Worm (Caenorhabditis elegans) whole organism, L4 larva: Measurements from ENCODE around the gene col-39.

Source experiments
- F49E8.2 ChIP-seq: sonication (generic microtip); optimal IDR thresholded peaks from 2 replicates; lab custom pipeline; 2016; ENCODE audit warnings: missing compliant biosample characterization, mild to moderate bottlenecking, missing genetic modification characterization, borderline replicate concordance
- T26A8.4 ChIP-seq: fragments of 200-800 bp; sonication (Bioruptor generic); IDR thresholded peaks from 2 replicates; pipeline ENCODE4 v1.3.6; 2022; ENCODE audit warnings: missing genetic modification characterization, missing compliant biosample characterization
- Y48G9A.11 ChIP-seq: fragments of 200-800 bp; sonication (Bioruptor generic); IDR thresholded peaks from 2 replicates; pipeline ENCODE4 v1.3.6; 2022; ENCODE audit warnings: missing genetic modification reagents, missing genetic modification characterization, missing compliant biosample characterization
- Y5F2A.4 ChIP-seq: fragments of 200-800 bp; sonication (Bioruptor generic); optimal IDR thresholded peaks from 2 replicates; lab custom pipeline; 2018; ENCODE audit warnings: mild to moderate bottlenecking, missing genetic modification characterization, missing compliant biosample characterization
- aha-1 ChIP-seq: fragments of 150-350 bp; peaks from one replicate; lab custom pipeline; 2014; ENCODE audit warnings: missing biosample characterization, missing genetic modification characterization
- aly-2 ChIP-seq: sonication (generic microtip); optimal IDR thresholded peaks from 2 replicates; lab custom pipeline; 2018; ENCODE audit warnings: missing biosample characterization, missing genetic modification characterization
- ama-1 ChIP-seq: fragments of 150-350 bp; optimal IDR thresholded peaks from 2 replicates; lab custom pipeline; 2014; ENCODE audit warnings: inconsistent platforms, mixed read lengths
- ceh-62 ChIP-seq: sonication (generic microtip); optimal IDR thresholded peaks from 2 replicates; lab custom pipeline; 2017; ENCODE audit warnings: missing biosample characterization, missing genetic modification characterization
- ces-1 ChIP-seq: fragments of 150-350 bp; sonication (generic microtip); optimal IDR thresholded peaks from 4 replicates; lab custom pipeline; 2014; ENCODE audit warnings: missing biosample characterization, missing genetic modification reagents, missing genetic modification characterization
- ctbp-1 ChIP-seq: fragments of 200-800 bp; sonication (Bioruptor generic); IDR thresholded peaks from 2 replicates; pipeline ENCODE4 v1.3.6; 2022; ENCODE audit warnings: missing genetic modification reagents, missing genetic modification characterization, missing compliant biosample characterization
- daf-16 ChIP-seq, 3 experiments: sonication (generic microtip); optimal IDR thresholded peaks; 2 replicates each; lab custom pipeline; 2016 to 2017; ENCODE audit warnings: missing genetic modification characterization in 3 of 3, missing genetic modification reagents in 3 of 3, mild to moderate bottlenecking in 2 of 3, missing compliant biosample characterization in 2 of 3, missing biosample characterization in 1 of 3, moderate library complexity in 1 of 3
- daf-8 ChIP-seq: fragments of 200-800 bp; sonication (Bioruptor generic); IDR thresholded peaks from 2 replicates; pipeline ENCODE4 v1.3.6; 2022; ENCODE audit warnings: missing genetic modification characterization, missing compliant biosample characterization
- dmd-6 ChIP-seq: fragments of 200-800 bp; sonication (Bioruptor generic); IDR thresholded peaks from 2 replicates; pipeline ENCODE4 v1.3.6; 2022; ENCODE audit warnings: missing genetic modification reagents, missing genetic modification characterization, missing compliant biosample characterization
- dpl-1 ChIP-seq: fragments of 150-350 bp; optimal IDR thresholded peaks from 2 replicates; lab custom pipeline; 2014; ENCODE audit warnings: missing biosample characterization, missing genetic modification reagents, missing genetic modification characterization
- duxl-1 ChIP-seq: sonication (generic microtip); optimal IDR thresholded peaks from 2 replicates; lab custom pipeline; 2016; ENCODE audit warnings: mild to moderate bottlenecking, missing genetic modification characterization, moderate library complexity, missing compliant biosample characterization; ENCODE audit not compliant: poor library complexity
- dve-1 ChIP-seq: sonication (generic microtip); optimal IDR thresholded peaks from 2 replicates; lab custom pipeline; 2017; ENCODE audit warnings: antibody characterized with exemption, mild to moderate bottlenecking, missing genetic modification characterization, missing compliant biosample characterization; ENCODE audit not compliant: insufficient read depth
- hif-1 ChIP-seq, 2 experiments: sonication (generic microtip); optimal IDR thresholded peaks; 2 replicates each; lab custom pipeline; 2016 to 2017; ENCODE audit warnings: missing compliant biosample characterization in 2 of 2, missing genetic modification characterization in 2 of 2, missing genetic modification reagents in 2 of 2, missing genotype in 2 of 2, mild to moderate bottlenecking in 1 of 2
- hlh-11 ChIP-seq: fragments of 200-800 bp; sonication (Bioruptor generic); optimal IDR thresholded peaks from 2 replicates; lab custom pipeline; 2018; ENCODE audit warnings: mild to moderate bottlenecking, missing genetic modification characterization, missing compliant biosample characterization
- hlh-30 ChIP-seq: sonication (generic microtip); optimal IDR thresholded peaks from 2 replicates; lab custom pipeline; 2017; ENCODE audit warnings: antibody characterized with exemption, mild to moderate bottlenecking, missing genetic modification characterization, missing compliant biosample characterization; ENCODE audit not compliant: insufficient read depth
- hmg-1.1 ChIP-seq: fragments of 200-800 bp; sonication (Bioruptor generic); IDR thresholded peaks from 2 replicates; pipeline ENCODE4 v1.3.6; 2022; ENCODE audit warnings: missing genetic modification reagents, missing genetic modification characterization, missing compliant biosample characterization
- jun-1 ChIP-seq: fragments of 150-350 bp; optimal IDR thresholded peaks from 2 replicates; lab custom pipeline; 2014; ENCODE audit warnings: missing biosample characterization, missing genetic modification reagents, missing genetic modification characterization
- lim-7 ChIP-seq: fragments of 200-800 bp; sonication (Bioruptor generic); IDR thresholded peaks from 2 replicates; pipeline ENCODE4 v1.3.6; 2022; ENCODE audit warnings: missing genetic modification characterization, missing compliant biosample characterization
- lin-15B ChIP-seq: fragments of 150-350 bp; sonication (generic microtip); optimal IDR thresholded peaks from 3 replicates; lab custom pipeline; 2014; ENCODE audit warnings: missing biosample characterization, missing genetic modification characterization
- lin-29 ChIP-seq: fragments of 200-800 bp; sonication (Bioruptor generic); IDR thresholded peaks from 2 replicates; pipeline ENCODE4 v1.3.6; 2022; ENCODE audit warnings: missing genetic modification reagents, missing genetic modification characterization, missing compliant biosample characterization
- lin-38 ChIP-seq: fragments of 200-800 bp; sonication (Bioruptor generic); IDR thresholded peaks from 2 replicates; pipeline ENCODE4 v1.3.6; 2022; ENCODE audit warnings: missing genetic modification reagents, missing genetic modification characterization, missing compliant biosample characterization
- lsy-2 ChIP-seq, 2 experiments: fragments of 150-350 bp in 1 of 2; sonication (generic microtip) in 1 of 2; optimal IDR thresholded peaks; 2 replicates each; lab custom pipeline; 2014 to 2017; ENCODE audit warnings: missing biosample characterization in 2 of 2, missing genetic modification characterization in 2 of 2
- madf-5 ChIP-seq, 2 experiments: fragments of 200-800 bp; sonication (Bioruptor generic); IDR thresholded peaks; 2 replicates each; pipeline ENCODE4 v1.3.6; 2022; ENCODE audit warnings: missing compliant biosample characterization in 2 of 2, missing genetic modification characterization in 2 of 2
- mdt-29 ChIP-seq: fragments of 200-800 bp; sonication (Bioruptor generic); IDR thresholded peaks from 2 replicates; pipeline ENCODE4 v1.3.6; 2022; ENCODE audit warnings: missing genetic modification reagents, missing genetic modification characterization, missing compliant biosample characterization
- mep-1 ChIP-seq: fragments of 150-350 bp; sonication (generic microtip); optimal IDR thresholded peaks from 3 replicates; lab custom pipeline; 2014; ENCODE audit warnings: missing biosample characterization, missing genetic modification characterization
- mes-2 ChIP-seq: sonication (generic microtip); optimal IDR thresholded peaks from 2 replicates; lab custom pipeline; 2016; ENCODE audit warnings: missing genotype, mild to moderate bottlenecking, missing genetic modification characterization, missing compliant biosample characterization; ENCODE audit not compliant: poor library complexity, severe bottlenecking
- mxl-3 ChIP-seq: fragments of 200-800 bp; sonication (Bioruptor generic); optimal IDR thresholded peaks from 2 replicates; lab custom pipeline; 2018; ENCODE audit warnings: mild to moderate bottlenecking, missing genetic modification characterization, missing compliant biosample characterization
- nhr-11 ChIP-seq: fragments of 150-350 bp; optimal IDR thresholded peaks from 2 replicates; lab custom pipeline; 2014; ENCODE audit warnings: missing biosample characterization, missing genetic modification characterization
- nhr-25 ChIP-seq: sonication (generic microtip); optimal IDR thresholded peaks from 2 replicates; lab custom pipeline; 2017; ENCODE audit warnings: missing genetic modification characterization, mild to moderate bottlenecking, missing compliant biosample characterization, antibody characterized with exemption, moderate library complexity, borderline replicate concordance; ENCODE audit not compliant: insufficient read depth
- nhr-48 ChIP-seq: sonication (generic microtip); optimal IDR thresholded peaks from 2 replicates; lab custom pipeline; 2016; ENCODE audit warnings: mild to moderate bottlenecking, missing genetic modification characterization, missing compliant biosample characterization
- nhr-77 ChIP-seq: fragments of 150-350 bp; optimal IDR thresholded peaks from 2 replicates; lab custom pipeline; 2014; ENCODE audit warnings: missing biosample characterization, missing genetic modification characterization
- pha-4 ChIP-seq, 2 experiments: fragments of 150-350 bp in 1 of 2; fragments of 200-800 bp in 1 of 2; sonication (Bioruptor generic) in 1 of 2; IDR thresholded peaks in 1 of 2; optimal IDR thresholded peaks in 1 of 2; 2 replicates each; pipeline versions ENCODE4 v1.3.6 to Lab custom; 2014 to 2022; ENCODE audit warnings: missing genetic modification characterization in 2 of 2, missing genetic modification reagents in 2 of 2, missing biosample characterization in 1 of 2, missing compliant biosample characterization in 1 of 2
- php-3 ChIP-seq: fragments of 200-800 bp; sonication (Bioruptor generic); IDR thresholded peaks from 2 replicates; pipeline ENCODE4 v1.3.6; 2022; ENCODE audit warnings: missing genetic modification reagents, missing genetic modification characterization, missing compliant biosample characterization
- rbr-2 ChIP-seq: sonication (generic microtip); optimal IDR thresholded peaks from 2 replicates; lab custom pipeline; 2016; ENCODE audit warnings: missing genotype, missing genetic modification characterization, missing compliant biosample characterization
- set-16 ChIP-seq: fragments of 200-800 bp; sonication (Bioruptor generic); IDR thresholded peaks from 2 replicates; pipeline ENCODE4 v1.3.6; 2022; ENCODE audit warnings: missing genetic modification reagents, missing genetic modification characterization, missing compliant biosample characterization
- snpc-1.2 ChIP-seq: fragments of 200-800 bp; sonication (Bioruptor generic); IDR thresholded peaks from 2 replicates; pipeline ENCODE4 v1.3.6; 2022; ENCODE audit warnings: missing genetic modification reagents, missing genetic modification characterization, missing compliant biosample characterization
- tag-97 ChIP-seq: fragments of 200-800 bp; sonication (Bioruptor generic); IDR thresholded peaks from 2 replicates; pipeline ENCODE4 v1.3.6; 2022; ENCODE audit warnings: missing genetic modification characterization, missing compliant biosample characterization
- unc-130 ChIP-seq: sonication (generic microtip); optimal IDR thresholded peaks from 2 replicates; lab custom pipeline; 2016; ENCODE audit warnings: missing genetic modification reagents, missing genetic modification characterization, missing compliant biosample characterization
- unc-62 ChIP-seq, 3 experiments: fragments of 150-350 bp in 1 of 3; sonication (generic microtip); optimal IDR thresholded peaks in 2 of 3; peaks in 1 of 3; 1 replicate in 1 of 3; 2 replicates in 2 of 3; lab custom pipeline; 2014 to 2017; ENCODE audit warnings: missing biosample characterization in 3 of 3, missing genetic modification characterization in 3 of 3, missing genetic modification reagents in 3 of 3, missing genotype in 1 of 3
- zfp-2 ChIP-seq: sonication (generic microtip); optimal IDR thresholded peaks from 2 replicates; lab custom pipeline; 2016; ENCODE audit warnings: mild to moderate bottlenecking, missing genetic modification characterization, missing compliant biosample characterization

Gene col-39

ce11 chrII:10657632-10658108, 47.0 kb upstream of the col-39 start, which contains the start of gene lact-3 (continued):
- TF ChIP-seq tag-97 (no peak), T26A8.4 (GFP tag; lab: Robert Waterston, UW) (peak; percentile 16; the same call in 1 of the 2 replicates), lsy-2 (tag; optimal IDR thresholded peaks at IDR 0.05; lab: Kevin White, UChicago) (no peak), set-16 (GFP tag; lab: Robert Waterston, UW) (peak; percentile 17; the same call in 1 of the 2 replicates), lin-15B (tag; lab: Kevin White, UChicago) (no peak), aly-2 (no peak), snpc-1.2 (GFP tag; lab: Robert Waterston, UW) (peak; percentile 15; the same call in 1 of the 2 replicates), mdt-29 (GFP tag; lab: Robert Waterston, UW) (no peak), nhr-48 (tag; lab: Kevin White, UChicago) (no peak), nhr-77 (tag; lab: Kevin White, UChicago) (no peak), lim-7 (peak; percentile 50; the same call in 1 of the 2 replicates), php-3 (GFP tag; lab: Robert Waterston, UW) (peak; percentile 51; the same call in 1 of the 2 replicates), madf-5 (GFP tag; IDR thresholded peaks at IDR 0.05; lab: Robert Waterston, UW) (no peak), ama-1 (lab: Kevin White, UChicago) (peak; percentile 58), ceh-62 (tag; lab: Kevin White, UChicago) (no peak), daf-8 (GFP tag; lab: Robert Waterston, UW) (no peak)

ce11 chrII:10658576-10659256, 46.0 kb upstream of the col-39 start, which contains the start of the genes snu-13 and rsp-7:
Gene snu-13, minus strand, starts transcription at chrII:10658626.
Gene rsp-7, plus strand, starts transcription at chrII:10659206.
- TF ChIP-seq F49E8.2 (tag; lab: Kevin White, UChicago) (peak; percentile 7), mxl-3 (peak; percentile 0), duxl-1 (tag; lab: Kevin White, UChicago) (no peak), mes-2 (tag; lab: Kevin White, UChicago) (peak; percentile 88), ceh-62 (tag; lab: Kevin White, UChicago) (no peak), nhr-11 (tag; lab: Kevin White, UChicago) (peak; percentile 58), hlh-30 (tag; lab: Kevin White, UChicago) (peak; percentile 65), ctbp-1 (GFP tag; lab: Robert Waterston, UW) (no peak), nhr-25 (tag; lab: Kevin White, UChicago) (peak; percentile 60), mep-1 (peak; percentile 76), lim-7 (no peak), lin-29 (GFP tag; lab: Robert Waterston, UW) (no peak), hlh-11 (tag; lab: Kevin White, UChicago) (peak; percentile 65), dmd-6 (GFP tag; lab: Robert Waterston, UW) (peak; percentile 54), lin-38 (peak; percentile 77), rbr-2 (tag; lab: Kevin White, UChicago) (peak; percentile 25), pha-4 (GFP tag; IDR thresholded peaks at IDR 0.05; lab: Robert Waterston, UW) (0 out of 2 replicates have a peak, but pooled peaks have one; percentile 19), pha-4 (tag; optimal IDR thresholded peaks at IDR 0.05; lab: Kevin White, UChicago) (peak; percentile 71), hmg-1.1 (0 out of 2 replicates have a peak, but pooled peaks have one; percentile 37), hif-1 (tag; optimal IDR thresholded peaks at IDR 0.05; lab: Kevin White, UChicago) (peak in 1 of 2 experiments; percentile 44), ces-1 (GFP tag; lab: Kevin White, UChicago) (no peak), unc-130 (GFP tag; lab: Kevin White, UChicago) (no peak), lsy-2 (tag; optimal IDR thresholded peaks at IDR 0.05; lab: Kevin White, UChicago) (peak in 1 of 2 experiments; percentile 92), dpl-1 (GFP tag; lab: Kevin White, UChicago) (peak; percentile 78), Y48G9A.11 (GFP tag; lab: Robert Waterston, UW) (no peak), dve-1 (peak; percentile 86), zfp-2 (peak; percentile 68), Y5F2A.4 (GFP tag; lab: Kevin White, UChicago) (no peak), jun-1 (no peak), aha-1 (tag; lab: Kevin White, UChicago) (no peak), unc-62 (GFP tag; optimal IDR thresholded peaks at IDR 0.05 in 1 of 2; lab: Kevin White, UChicago) (peak in 1 of 2 experiments; percentile 12), unc-62 (tag; optimal IDR thresholded peaks at IDR 0.05; lab: Kevin White, UChicago) (no peak), daf-16 (GFP tag; optimal IDR thresholded peaks at IDR 0.05; lab: Kevin White, UChicago) (no peak), daf-16 (tag; optimal IDR thresholded peaks at IDR 0.05; lab: Kevin White, UChicago) (peak; percentile 12), nhr-77 (tag; lab: Kevin White, UChicago) (peak; percentile 69)
